Fruit fly (Drosophila melanogaster): ENCODE measurements around the gene CG32277.

CG32277 gene

DNA sequence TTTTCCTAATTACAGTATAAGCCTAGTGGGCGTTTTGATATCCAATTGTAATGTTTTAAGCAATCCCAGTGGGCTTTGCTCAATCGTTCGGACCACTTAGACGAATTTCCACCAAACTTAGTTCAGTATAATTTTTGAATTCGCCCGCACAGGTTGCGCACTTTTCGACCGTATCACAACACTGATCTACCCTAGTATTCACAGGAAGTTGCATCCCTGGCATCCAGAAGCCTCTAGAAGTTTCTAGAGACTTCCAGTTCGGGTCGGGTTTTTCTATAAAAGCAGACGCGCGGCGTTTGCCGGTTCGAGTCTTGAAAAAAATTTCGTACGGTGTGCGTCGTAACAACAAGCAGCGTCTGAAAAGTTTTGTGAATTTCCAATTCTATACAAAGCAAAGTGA is 12.3 kb downstream of the CG32277 start, which contains the start of gene Hsp83 (continued):
- TF ChIP-seq CG14014 (GFP tag; IDR thresholded peaks at IDR 0.05), result peak; percentile 90
- peak; percentile 90 for TF ChIP-seq wdn (GFP tag; IDR thresholded peaks at IDR 0.05)
- peak; percentile 91 for TF ChIP-seq CG7839 (tag; optimal IDR thresholded peaks at IDR 0.05)
- TF ChIP-seq lilli (GFP tag; optimal IDR thresholded peaks at IDR 0.05), result peak; percentile 88
- TF ChIP-seq bigmax (GFP tag; optimal IDR thresholded peaks at IDR 0.05), result peak; percentile 91
- TF ChIP-seq Nf-YB (GFP tag; optimal IDR thresholded peaks at IDR 0.05), result peak; percentile 81
- TF ChIP-seq vfl (GFP tag; optimal IDR thresholded peaks at IDR 0.05), result peak; percentile 90
- TF ChIP-seq CG7786 (GFP tag; optimal IDR thresholded peaks at IDR 0.05), result peak; percentile 89
- TF ChIP-seq Lim3 (GFP tag; IDR thresholded peaks at IDR 0.05), result 0 out of 2 replicates have a peak, but pooled peaks have one; percentile 17
- peak; percentile 97 for TF ChIP-seq Vsx1 (GFP tag; optimal IDR thresholded peaks at IDR 0.05)
- TF ChIP-seq CG31441 (GFP tag; IDR thresholded peaks at IDR 0.05), result peak; percentile 91
- TF ChIP-seq croc (GFP tag; conservative IDR thresholded peaks at IDR 0.05), result peak; percentile 46
- peak; percentile 87 for TF ChIP-seq CG11085 (GFP tag; IDR thresholded peaks at IDR 0.05)
- peak; percentile 82; the same call in 2 of the 3 replicates for TF ChIP-seq B-H1 (GFP tag; IDR thresholded peaks at IDR 0.05)
- TF ChIP-seq Sin3A (optimal IDR thresholded peaks at IDR 0.05), result no peak
- peak; percentile 98 for TF ChIP-seq otp (GFP tag; IDR thresholded peaks at IDR 0.05)
- peak; percentile 85 for TF ChIP-seq CG17612 (GFP tag; IDR thresholded peaks at IDR 0.05)
- TF ChIP-seq NC2β (GFP tag; optimal IDR thresholded peaks at IDR 0.05), result peak; percentile 97
- TF ChIP-seq Oaz (GFP tag; IDR thresholded peaks at IDR 0.05), result peak; percentile 85
- TF ChIP-seq BEAF-32 (GFP tag; optimal IDR thresholded peaks at IDR 0.05), result no peak
- TF ChIP-seq ap (GFP tag; IDR thresholded peaks at IDR 0.05), result peak; percentile 88
- peak; percentile 88 for TF ChIP-seq CG9817 (tag; optimal IDR thresholded peaks at IDR 0.05)
- TF ChIP-seq az2 (GFP tag; optimal IDR thresholded peaks at IDR 0.05), result peak; percentile 83
- TF ChIP-seq luna (GFP tag; optimal IDR thresholded peaks at IDR 0.05), result peak; percentile 91
- no peak for TF ChIP-seq hth (optimal IDR thresholded peaks at IDR 0.05)
- peak in 1 of 3 experiments; percentile 59 for TF ChIP-seq lola (GFP tag; optimal IDR thresholded peaks at IDR 0.05)
- peak; percentile 94 for TF ChIP-seq CG3065 (GFP tag; optimal IDR thresholded peaks at IDR 0.05)
- TF ChIP-seq Mes4 (GFP tag; optimal IDR thresholded peaks at IDR 0.05), result peak; percentile 97
- peak; percentile 92 for TF ChIP-seq Camta (GFP tag; optimal IDR thresholded peaks at IDR 0.05)
- peak; percentile 87 for TF ChIP-seq D19B (GFP tag; optimal IDR thresholded peaks at IDR 0.05)
- peak; percentile 84 for TF ChIP-seq slbo (GFP tag; IDR thresholded peaks at IDR 0.05)
- peak; percentile 96 for TF ChIP-seq pb (GFP tag; optimal IDR thresholded peaks at IDR 0.05)
- TF ChIP-seq gem (tag; optimal IDR thresholded peaks at IDR 0.05), result peak; percentile 77
- peak; percentile 81 for TF ChIP-seq CG17361 (GFP tag; IDR thresholded peaks at IDR 0.05)
- TF ChIP-seq bcd (GFP tag; optimal IDR thresholded peaks at IDR 0.05), result peak; percentile 96
- peak; percentile 99 for TF ChIP-seq CG4328 (GFP tag; optimal IDR thresholded peaks at IDR 0.05)
- peak; percentile 98 for TF ChIP-seq Side (GFP tag; optimal IDR thresholded peaks at IDR 0.05)
- TF ChIP-seq CG2875 (GFP tag; optimal IDR thresholded peaks at IDR 0.05), result peak; percentile 97
- peak; percentile 97 for TF ChIP-seq Asciz (GFP tag; optimal IDR thresholded peaks at IDR 0.05)
- TF ChIP-seq chinmo (GFP tag; IDR thresholded peaks at IDR 0.05; ENCODE audit: partially characterized antibody), result peak; percentile 84; the same call in 3 of the 4 replicates
- peak; percentile 95 for TF ChIP-seq NK7.1 (GFP tag; optimal IDR thresholded peaks at IDR 0.05)
- peak; percentile 87 for TF ChIP-seq E2f1 (GFP tag; IDR thresholded peaks at IDR 0.05)
- peak; percentile 88 for TF ChIP-seq HLH54F (GFP tag; optimal IDR thresholded peaks at IDR 0.05)
- TF ChIP-seq BtbVII (GFP tag; optimal IDR thresholded peaks at IDR 0.05), result peak; percentile 99
- peak in 1 of 2 experiments; percentile 88 for TF ChIP-seq Eip74EF (GFP tag; optimal IDR thresholded peaks at IDR 0.05)
- no peak for TF ChIP-seq CG7963 (GFP tag; IDR thresholded peaks at IDR 0.05; ENCODE audit: partially characterized antibody)
- no peak for TF ChIP-seq Hr78 (GFP tag; optimal IDR thresholded peaks at IDR 0.05)
- TF ChIP-seq fd64A (GFP tag; optimal IDR thresholded peaks at IDR 0.05), result peak; percentile 99
- peak; percentile 71 for TF ChIP-seq Xrp1 (GFP tag; IDR thresholded peaks at IDR 0.05)
- no peak for TF ChIP-seq abd-A (tag; optimal IDR thresholded peaks at IDR 0.05)
- TF ChIP-seq fd96Cb (tag; optimal IDR thresholded peaks at IDR 0.05), result peak; percentile 63

All from whole organism, embryonic.